Fruit fly (Drosophila melanogaster) whole organism, embryonic: ENCODE data around the gene Mabi.
A peak's percentile ranks its signal among the peaks of the same experiment; 100 is the strongest.

Experiments
- Atf-2 ChIP-seq: fragments of 200-800 bp; sonication (Bioruptor generic); optimal IDR thresholded peaks from 2 replicates; lab custom pipeline; 2016; ENCODE audit warnings: missing biosample characterization, missing genetic modification characterization
- BEAF-32 ChIP-seq: fragments of 200-800 bp; sonication (Bioruptor generic); optimal IDR thresholded peaks from 3 replicates; lab custom pipeline; 2017; ENCODE audit warnings: missing biosample characterization, missing genetic modification characterization, mild to moderate bottlenecking, moderate library complexity, missing genetic modification reagents
- Bdp1 ChIP-seq: fragments of 200-800 bp; sonication (Bioruptor generic); optimal IDR thresholded peaks from 3 replicates; lab custom pipeline; 2016; ENCODE audit warnings: missing biosample characterization, missing genetic modification characterization
- CG10366 ChIP-seq: fragments of 200-800 bp; sonication (Bioruptor generic); IDR thresholded peaks from 2 replicates; pipeline ENCODE4 v1.3.6; 2022; ENCODE audit warnings: missing biosample characterization, missing genetic modification characterization
- CG11695 ChIP-seq: fragments of 200-800 bp; sonication (Bioruptor generic); IDR thresholded peaks from 3 replicates; pipeline ENCODE4 v1.3.6; 2022; ENCODE audit warnings: missing biosample characterization, missing genetic modification characterization
- CG13424 ChIP-seq: fragments of 200-800 bp; sonication (Bioruptor generic); optimal IDR thresholded peaks from 2 replicates; lab custom pipeline; 2019; ENCODE audit warnings: missing biosample characterization, mild to moderate bottlenecking, missing genetic modification characterization, moderate library complexity
- CG15479 ChIP-seq: fragments of 200-800 bp; sonication (Bioruptor generic); optimal IDR thresholded peaks from 3 replicates; lab custom pipeline; 2019; ENCODE audit warnings: missing biosample characterization, mild to moderate bottlenecking, missing genetic modification characterization, moderate library complexity
- CG1602 ChIP-seq: fragments of 200-800 bp; sonication (Bioruptor generic); optimal IDR thresholded peaks from 3 replicates; lab custom pipeline; 2016; ENCODE audit warnings: missing biosample characterization, missing genetic modification characterization
- CG2199 ChIP-seq: fragments of 200-800 bp; sonication (Bioruptor generic); IDR thresholded peaks from 3 replicates; pipeline ENCODE4 v1.3.6; 2022; ENCODE audit warnings: missing biosample characterization, missing genetic modification characterization
- CG32767 ChIP-seq: fragments of 200-800 bp; sonication (Bioruptor generic); IDR thresholded peaks from 2 replicates; pipeline ENCODE4 v1.3.6; 2022; ENCODE audit warnings: missing biosample characterization, missing genetic modification characterization
- CG4617 ChIP-seq: fragments of 200-800 bp; sonication (Bioruptor generic); optimal IDR thresholded peaks from 3 replicates; lab custom pipeline; 2016; ENCODE audit warnings: missing biosample characterization, missing genetic modification characterization, borderline replicate concordance
- CG7271 ChIP-seq: fragments of 200-800 bp; sonication (Bioruptor generic); optimal IDR thresholded peaks from 2 replicates; lab custom pipeline; 2018; ENCODE audit warnings: missing biosample characterization, mild to moderate bottlenecking, missing genetic modification characterization, moderate library complexity
- CG8388 ChIP-seq: fragments of 200-800 bp; sonication (Bioruptor generic); optimal IDR thresholded peaks from 2 replicates; lab custom pipeline; 2019; ENCODE audit warnings: missing biosample characterization, mild to moderate bottlenecking, missing genetic modification characterization, moderate library complexity
- CG9797 ChIP-seq: fragments of 200-800 bp; sonication (Bioruptor generic); optimal IDR thresholded peaks from 3 replicates; lab custom pipeline; 2018; ENCODE audit warnings: missing biosample characterization, mild to moderate bottlenecking, missing genetic modification characterization
- CG9932 ChIP-seq: fragments of 200-800 bp; sonication (Bioruptor generic); IDR thresholded peaks from 2 replicates; pipeline ENCODE4 v1.3.6; 2022; ENCODE audit warnings: missing biosample characterization, missing genetic modification characterization
- Deaf1 ChIP-seq: fragments of 200-800 bp; optimal IDR thresholded peaks from 3 replicates; lab custom pipeline; 2019; ENCODE audit warnings: missing biosample characterization, mild to moderate bottlenecking, missing genetic modification characterization, moderate library complexity
- Hand ChIP-seq: fragments of 200-800 bp; sonication (Bioruptor generic); optimal IDR thresholded peaks from 2 replicates; lab custom pipeline; 2017; ENCODE audit warnings: mild to moderate bottlenecking, missing biosample characterization, missing genetic modification reagents, missing genetic modification characterization
- Hey ChIP-seq: fragments of 200-800 bp; sonication (Bioruptor generic); optimal IDR thresholded peaks from 3 replicates; lab custom pipeline; 2018; ENCODE audit warnings: missing biosample characterization, mild to moderate bottlenecking, missing genetic modification characterization
- HmgZ ChIP-seq: fragments of 200-800 bp; sonication (Bioruptor generic); optimal IDR thresholded peaks from 2 replicates; lab custom pipeline; 2018; ENCODE audit warnings: missing biosample characterization, mild to moderate bottlenecking, missing genetic modification characterization
- Hmr ChIP-seq: fragments of 200-800 bp; sonication (Bioruptor generic); optimal IDR thresholded peaks from 3 replicates; lab custom pipeline; 2017; ENCODE audit warnings: mild to moderate bottlenecking, missing biosample characterization, missing genetic modification reagents, missing genetic modification characterization
- Mad ChIP-seq: fragments of 200-800 bp; sonication (Bioruptor generic); optimal IDR thresholded peaks from 2 replicates; lab custom pipeline; 2016; ENCODE audit warnings: missing biosample characterization, missing genetic modification characterization
- NC2α ChIP-seq: fragments of 200-800 bp; sonication (Bioruptor generic); optimal IDR thresholded peaks from 2 replicates; lab custom pipeline; 2016; ENCODE audit warnings: missing biosample characterization, missing genetic modification characterization
- Neu2 ChIP-seq: fragments of 200-800 bp; sonication (Bioruptor generic); optimal IDR thresholded peaks from 3 replicates; lab custom pipeline; 2016; ENCODE audit warnings: missing biosample characterization, missing genetic modification characterization, borderline replicate concordance
- Oaz ChIP-seq: fragments of 200-800 bp; sonication (Bioruptor generic); IDR thresholded peaks from 2 replicates; pipeline ENCODE4 v1.3.6; 2022; ENCODE audit warnings: missing biosample characterization, missing genetic modification characterization
- Sry-β ChIP-seq: fragments of 200-800 bp; sonication (Bioruptor generic); optimal IDR thresholded peaks from 2 replicates; lab custom pipeline; 2018; ENCODE audit warnings: missing biosample characterization, mild to moderate bottlenecking, missing genetic modification characterization, moderate library complexity
- Sry-δ ChIP-seq: fragments of 200-800 bp; sonication (Bioruptor generic); optimal IDR thresholded peaks from 2 replicates; lab custom pipeline; 2016; ENCODE audit warnings: missing biosample characterization, missing genetic modification characterization
- ab ChIP-seq: fragments of 200-800 bp; sonication (Bioruptor generic); optimal IDR thresholded peaks from 2 replicates; lab custom pipeline; 2016; ENCODE audit warnings: missing biosample characterization, missing genetic modification characterization
- ara ChIP-seq: fragments of 200-800 bp; sonication (Bioruptor generic); IDR thresholded peaks from 2 replicates; pipeline ENCODE4 v1.3.6; 2022; ENCODE audit warnings: missing biosample characterization, missing genetic modification characterization
- cas ChIP-seq: fragments of 200-800 bp; sonication (Bioruptor generic); IDR thresholded peaks from 2 replicates; pipeline ENCODE4 v1.3.6; 2022; ENCODE audit warnings: missing biosample characterization, missing genetic modification characterization
- dati ChIP-seq: fragments of 200-800 bp; sonication (Bioruptor generic); IDR thresholded peaks from 2 replicates; pipeline ENCODE4 v1.3.6; 2022; ENCODE audit warnings: missing biosample characterization, missing genetic modification characterization
- esg ChIP-seq: fragments of 200-800 bp; sonication (Bioruptor generic); conservative IDR thresholded peaks from 2 replicates; pipeline ENCODE4 v1.3.6; 2022; ENCODE audit warnings: missing biosample characterization, missing genetic modification characterization
- eyg ChIP-seq: fragments of 200-800 bp; sonication (Bioruptor generic); optimal IDR thresholded peaks from 3 replicates; lab custom pipeline; 2016; ENCODE audit warnings: missing biosample characterization, missing genetic modification characterization
- gcm2 ChIP-seq: fragments of 200-800 bp; sonication (Bioruptor generic); optimal IDR thresholded peaks from 2 replicates; lab custom pipeline; 2016; ENCODE audit warnings: missing biosample characterization, missing genetic modification characterization
- gfzf ChIP-seq: fragments of 200-800 bp; sonication (Bioruptor generic); optimal IDR thresholded peaks from 2 replicates; lab custom pipeline; 2016; ENCODE audit warnings: missing biosample characterization, mild to moderate bottlenecking, missing genetic modification characterization, moderate library complexity
- grn ChIP-seq: fragments of 200-800 bp; sonication (Bioruptor generic); optimal IDR thresholded peaks from 3 replicates; lab custom pipeline; 2017; ENCODE audit warnings: missing biosample characterization, missing genetic modification characterization
- gsb ChIP-seq: fragments of 200-800 bp; sonication (Bioruptor generic); IDR thresholded peaks from 2 replicates; pipeline ENCODE4 v1.3.6; 2022; ENCODE audit warnings: missing biosample characterization, missing genetic modification characterization
- hbn ChIP-seq: fragments of 200-800 bp; sonication (Bioruptor generic); IDR thresholded peaks from 2 replicates; pipeline ENCODE4 v1.3.6; 2022; ENCODE audit warnings: missing biosample characterization, missing genetic modification characterization; ENCODE audit not compliant: partially characterized antibody
- hkb ChIP-seq, 2 experiments: fragments of 200-800 bp in 1 of 2; fragments of >200 bp in 1 of 2; sonication (Bioruptor generic) in 1 of 2; IDR thresholded peaks in 1 of 2; optimal IDR thresholded peaks in 1 of 2; 2 replicates each; pipeline versions ENCODE4 v1.3.6 to Lab custom; 2017 to 2022; ENCODE audit warnings: missing biosample characterization in 1 of 2, missing genetic modification characterization in 1 of 2
- kay ChIP-seq: fragments of 200-800 bp; sonication (Bioruptor generic); optimal IDR thresholded peaks from 2 replicates; lab custom pipeline; 2016; ENCODE audit warnings: missing biosample characterization, missing genetic modification characterization
- knrl ChIP-seq: fragments of 200-800 bp; sonication (Bioruptor generic); IDR thresholded peaks from 3 replicates; pipeline ENCODE4 v1.3.6; 2022; ENCODE audit warnings: missing biosample characterization, missing genetic modification characterization; ENCODE audit not compliant: partially characterized antibody
- lilli ChIP-seq: fragments of 200-800 bp; sonication (Bioruptor generic); optimal IDR thresholded peaks from 3 replicates; lab custom pipeline; 2016; ENCODE audit warnings: missing biosample characterization, missing genetic modification characterization
- mam ChIP-seq: fragments of 200-800 bp; sonication (Bioruptor generic); optimal IDR thresholded peaks from 3 replicates; lab custom pipeline; 2016; ENCODE audit warnings: missing biosample characterization, missing genetic modification characterization
- pros ChIP-seq: fragments of 200-800 bp; sonication (Bioruptor generic); optimal IDR thresholded peaks from 3 replicates; lab custom pipeline; 2019; ENCODE audit warnings: missing biosample characterization, mild to moderate bottlenecking, missing genetic modification characterization, moderate library complexity
- pzg ChIP-seq: fragments of 200-800 bp; sonication (Bioruptor generic); optimal IDR thresholded peaks from 3 replicates; lab custom pipeline; 2018; ENCODE audit warnings: missing biosample characterization, mild to moderate bottlenecking, missing genetic modification characterization, moderate library complexity
- run ChIP-seq: fragments of 200-800 bp; sonication (Bioruptor generic); optimal IDR thresholded peaks from 3 replicates; lab custom pipeline; 2018; ENCODE audit warnings: missing biosample characterization, mild to moderate bottlenecking, missing genetic modification characterization
- sd ChIP-seq: fragments of 200-800 bp; sonication (Bioruptor generic); optimal IDR thresholded peaks from 3 replicates; lab custom pipeline; 2018; ENCODE audit warnings: missing biosample characterization, mild to moderate bottlenecking, missing genetic modification characterization, moderate library complexity
- sima ChIP-seq: fragments of 200-800 bp; sonication (Bioruptor generic); optimal IDR thresholded peaks from 2 replicates; lab custom pipeline; 2016; ENCODE audit warnings: missing biosample characterization, missing genetic modification characterization
- ssp ChIP-seq: fragments of 200-800 bp; sonication (Bioruptor generic); IDR thresholded peaks from 2 replicates; pipeline ENCODE4 v1.3.6; 2022; ENCODE audit warnings: missing biosample characterization, missing genetic modification characterization
- tap ChIP-seq: fragments of 200-800 bp; optimal IDR thresholded peaks from 3 replicates; lab custom pipeline; 2019; ENCODE audit warnings: missing biosample characterization, mild to moderate bottlenecking, missing genetic modification characterization, moderate library complexity
- trem ChIP-seq: fragments of 200-800 bp; optimal IDR thresholded peaks from 3 replicates; lab custom pipeline; 2019; ENCODE audit warnings: missing biosample characterization, mild to moderate bottlenecking, missing genetic modification characterization, moderate library complexity
- tup ChIP-seq: fragments of 200-800 bp; sonication (Bioruptor generic); optimal IDR thresholded peaks from 2 replicates; lab custom pipeline; 2016; ENCODE audit warnings: missing biosample characterization, mild to moderate bottlenecking, missing genetic modification characterization, moderate library complexity

Mabi gene

DNA sequence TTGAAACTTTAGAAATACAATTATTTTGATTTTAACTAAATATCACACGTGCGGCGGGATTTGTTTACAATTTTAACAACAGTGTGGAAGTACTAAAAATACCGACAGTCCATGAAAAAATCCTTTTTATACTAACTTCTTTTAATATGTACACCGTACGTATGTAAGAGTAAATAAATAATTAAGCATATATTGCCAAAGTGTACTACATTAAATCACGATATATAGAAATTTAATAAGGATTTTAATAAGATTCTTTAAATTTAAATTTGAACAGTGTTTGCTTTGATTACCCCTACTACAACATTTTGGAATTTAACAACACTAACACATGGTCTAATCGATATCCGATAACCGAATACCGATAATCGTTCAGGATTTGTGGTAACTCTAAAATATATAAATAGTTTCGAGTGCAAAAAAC, 12.2 kb downstream of the Mabi start, which contains the start of the genes Ski6 and CG16812 (continued):
- TF ChIP-seq CG2199 (GFP tag; lab: Robert Waterston, UW) (no peak), CG13424 (tag; lab: Kevin White, UChicago) (peak; percentile 85), CG1602 (GFP tag; lab: Kevin White, UChicago) (peak; percentile 60), sima (no peak), tap (tag; lab: Kevin White, UChicago) (no peak), mam (no peak), pzg (GFP tag; lab: Kevin White, UChicago) (peak; percentile 61), Neu2 (GFP tag; lab: Kevin White, UChicago) (no peak), Mad (GFP tag; lab: Kevin White, UChicago) (peak; percentile 32), ara (GFP tag; lab: Robert Waterston, UW) (no peak), CG7271 (tag; lab: Kevin White, UChicago) (peak; percentile 49), CG9797 (GFP tag; lab: Kevin White, UChicago) (peak; percentile 67), CG8388 (peak; percentile 63), Deaf1 (tag; lab: Kevin White, UChicago) (no peak), sd (tag; lab: Kevin White, UChicago) (no peak), NC2α (GFP tag; lab: Kevin White, UChicago) (no peak), tup (GFP tag; lab: Kevin White, UChicago) (no peak), ssp (GFP tag; lab: Robert Waterston, UW) (peak; percentile 50; the same call in 1 of the 2 replicates), CG15479 (GFP tag; lab: Kevin White, UChicago) (no peak), trem (tag; lab: Kevin White, UChicago) (peak; percentile 89), Sry-δ (GFP tag; lab: Kevin White, UChicago) (peak; percentile 42), Hey (tag; lab: Kevin White, UChicago) (no peak), CG10366 (GFP tag; lab: Robert Waterston, UW) (peak; percentile 64), gsb (no peak), grn (GFP tag; lab: Kevin White, UChicago) (no peak), Atf-2 (GFP tag; lab: Kevin White, UChicago) (no peak), lilli (GFP tag; lab: Kevin White, UChicago) (peak; percentile 77), hbn (GFP tag; lab: Robert Waterston, UW) (peak; percentile 36; the same call in 1 of the 2 replicates), Oaz (GFP tag; lab: Robert Waterston, UW) (no peak), CG32767 (GFP tag; lab: Robert Waterston, UW) (no peak), gfzf (GFP tag; lab: Kevin White, UChicago) (peak; percentile 58), Bdp1 (no peak), CG9932 (GFP tag; lab: Robert Waterston, UW) (peak; percentile 78), gcm2 (no peak), run (tag; lab: Kevin White, UChicago) (peak; percentile 45), ab (GFP tag; lab: Kevin White, UChicago) (no peak), knrl (GFP tag; lab: Robert Waterston, UW) (no peak), BEAF-32 (GFP tag; lab: Kevin White, UChicago) (peak; percentile 60), Hand (GFP tag; lab: Kevin White, UChicago) (no peak), hkb (optimal IDR thresholded peaks at IDR 0.05; lab: Kevin White, UChicago) (no peak), hkb (GFP tag; IDR thresholded peaks at IDR 0.05; lab: Robert Waterston, UW) (peak; percentile 69), dati (no peak), HmgZ (tag; lab: Kevin White, UChicago) (peak; percentile 75), cas (GFP tag; lab: Robert Waterston, UW) (peak; percentile 73), esg (GFP tag; lab: Robert Waterston, UW) (peak; percentile 43), pros (no peak), Sry-β (GFP tag; lab: Kevin White, UChicago) (no peak), kay (GFP tag; lab: Kevin White, UChicago) (peak; percentile 52), Hmr (GFP tag; lab: Kevin White, UChicago) (peak; percentile 71), CG4617 (peak; percentile 65), CG11695 (GFP tag; lab: Robert Waterston, UW) (peak; percentile 48; the same call in 1 of the 3 replicates), eyg (GFP tag; lab: Kevin White, UChicago) (no peak)
